Fruit fly (Drosophila melanogaster): ENCODE results near the gene Spn38F.

DNA sequence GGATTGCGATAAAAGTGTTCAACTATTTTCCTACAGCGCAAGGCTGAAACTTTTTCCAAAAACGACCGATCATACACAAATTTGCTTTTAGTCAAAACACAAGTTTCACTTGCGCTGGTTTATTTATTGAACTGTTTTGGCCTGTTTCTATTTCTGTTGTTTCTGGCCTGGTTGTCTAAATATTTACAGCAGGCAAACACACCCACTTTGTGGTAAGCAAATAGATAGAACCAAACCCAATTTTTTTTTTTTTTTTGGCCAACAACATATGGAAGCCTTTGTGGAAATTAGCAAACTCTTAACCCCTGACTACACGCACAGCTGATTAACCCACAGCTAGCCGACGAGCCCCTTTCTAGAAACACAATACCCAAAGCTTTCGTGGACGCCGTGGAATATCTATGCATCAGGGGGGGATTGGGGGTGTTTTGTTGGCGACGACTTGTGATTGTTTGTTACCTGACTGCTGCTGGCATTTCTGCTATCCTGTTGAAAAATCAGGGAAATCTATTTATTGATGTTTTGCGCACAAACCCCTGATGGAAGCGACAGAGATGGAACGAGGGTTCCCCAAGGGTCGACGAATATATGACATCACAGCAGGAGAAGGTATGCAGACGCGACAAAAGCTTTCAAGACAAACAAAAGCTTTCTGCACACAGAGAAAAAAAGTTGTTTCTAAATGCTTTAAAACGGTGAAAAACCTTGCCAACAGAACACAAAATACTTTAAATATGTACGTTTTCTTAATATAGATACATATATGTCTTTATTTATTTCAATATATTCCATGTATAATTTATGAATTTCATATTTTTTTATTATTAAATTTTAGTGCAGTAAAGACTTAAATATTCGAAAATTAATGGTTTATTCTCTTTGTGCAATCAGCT lies 29.9 kb downstream of the Spn38F start:
- TF ChIP-seq cnc (optimal IDR thresholded peaks at IDR 0.05) = no peak
- TF ChIP-seq CG7101 (tag; optimal IDR thresholded peaks at IDR 0.05) = peak; percentile 13
- TF ChIP-seq cic (GFP tag; optimal IDR thresholded peaks at IDR 0.05) = no peak
- TF ChIP-seq Mnt (GFP tag; optimal IDR thresholded peaks at IDR 0.05) = no peak
- TF ChIP-seq kay (GFP tag; ENCODE audit: borderline replicate concordance) = no peak
- TF ChIP-seq CG5204 (GFP tag; optimal IDR thresholded peaks at IDR 0.05) = no peak
